Fruit fly (Drosophila melanogaster): ENCODE data around the gene tup.

dm6 chr2L:18846843-18847242 lies 34.2 kb downstream of the tup start:
- TF ChIP-seq psq (optimal IDR thresholded peaks at IDR 0.05) = no peak
- no peak for TF ChIP-seq Dll (optimal IDR thresholded peaks at IDR 0.05)
- TF ChIP-seq EcR (GFP tag; optimal IDR thresholded peaks at IDR 0.05) = no peak
- no peak for TF ChIP-seq CG8478 (optimal IDR thresholded peaks at IDR 0.05)
- TF ChIP-seq pan (optimal IDR thresholded peaks at IDR 0.05) = no peak

Measured in whole organism.